Worm (Caenorhabditis elegans) whole organism, L1 larva: ENCODE data around the gene Y6E2A.4.

ENCODE experiments used
- C04F5.9 ChIP-seq: sonication (generic microtip); optimal IDR thresholded peaks from 2 replicates; lab custom pipeline; 2016; ENCODE audit warnings: missing genetic modification characterization, missing compliant biosample characterization
- C16A3.4 ChIP-seq: fragments of 150-350 bp; optimal IDR thresholded peaks from 2 replicates; lab custom pipeline; 2014; ENCODE audit warnings: missing biosample characterization, missing genetic modification characterization
- C34B4.2 ChIP-seq: sonication (generic microtip); optimal IDR thresholded peaks from 2 replicates; lab custom pipeline; 2017; ENCODE audit warnings: mild to moderate bottlenecking, missing genetic modification characterization, missing compliant biosample characterization
- F16B12.6 ChIP-seq: fragments of 150-350 bp; optimal IDR thresholded peaks from 2 replicates; lab custom pipeline; 2014; ENCODE audit warnings: missing biosample characterization, missing genetic modification characterization
- aly-2 ChIP-seq: fragments of 150-350 bp; optimal IDR thresholded peaks from 2 replicates; lab custom pipeline; 2014; ENCODE audit warnings: missing biosample characterization, missing genetic modification characterization
- ama-1 ChIP-seq: fragments of 150-350 bp; optimal IDR thresholded peaks from 2 replicates; lab custom pipeline; 2014
- blmp-1 ChIP-seq: fragments of 150-350 bp; optimal IDR thresholded peaks from 2 replicates; lab custom pipeline; 2014; ENCODE audit warnings: missing biosample characterization, missing genetic modification characterization
- ceh-63 ChIP-seq: fragments of 200-800 bp; sonication (Bioruptor generic); optimal IDR thresholded peaks from 2 replicates; lab custom pipeline; 2018; ENCODE audit warnings: mild to moderate bottlenecking, missing genetic modification characterization, missing compliant biosample characterization
- ceh-8 ChIP-seq: fragments of 200-800 bp; sonication (Bioruptor generic); optimal IDR thresholded peaks from 2 replicates; lab custom pipeline; 2018; ENCODE audit warnings: mild to moderate bottlenecking, missing genetic modification characterization, moderate library complexity, missing compliant biosample characterization
- ceh-82 ChIP-seq, 3 experiments: fragments of 150-350 bp in 1 of 3; sonication (generic microtip) in 2 of 3; optimal IDR thresholded peaks; 2 replicates each; lab custom pipeline; 2014 to 2017; ENCODE audit warnings: missing biosample characterization in 3 of 3, missing genetic modification characterization in 3 of 3
- ceh-90 ChIP-seq: sonication (generic microtip); optimal IDR thresholded peaks from 2 replicates; lab custom pipeline; 2016; ENCODE audit warnings: missing genetic modification characterization, missing compliant biosample characterization
- ces-1 ChIP-seq: fragments of 150-350 bp; optimal IDR thresholded peaks from 2 replicates; lab custom pipeline; 2014; ENCODE audit warnings: missing biosample characterization, missing genetic modification reagents, missing genetic modification characterization
- elt-2 ChIP-seq: sonication (generic microtip); optimal IDR thresholded peaks from 2 replicates; lab custom pipeline; 2016; ENCODE audit warnings: missing genetic modification characterization, mild to moderate bottlenecking, inconsistent platforms, missing compliant biosample characterization, missing genetic modification reagents
- elt-3 ChIP-seq, 6 experiments: fragments of 150-350 bp in 1 of 6; sonication (generic microtip); optimal IDR thresholded peaks; 2 replicates each; lab custom pipeline; 2017 to 2018; ENCODE audit warnings: missing biosample characterization in 6 of 6, missing genetic modification characterization in 6 of 6, inconsistent platforms in 1 of 6
- fkh-10 ChIP-seq: sonication (generic microtip); optimal IDR thresholded peaks from 2 replicates; lab custom pipeline; 2017; ENCODE audit warnings: missing biosample characterization, missing genetic modification reagents, missing genetic modification characterization
- fkh-4 ChIP-seq: sonication (generic microtip); optimal IDR thresholded peaks from 2 replicates; lab custom pipeline; 2016; ENCODE audit warnings: missing compliant biosample characterization, missing genetic modification characterization, borderline replicate concordance
- fkh-8 ChIP-seq: sonication (generic microtip); optimal IDR thresholded peaks from 2 replicates; lab custom pipeline; 2016; ENCODE audit warnings: mild to moderate bottlenecking, missing genetic modification characterization, missing compliant biosample characterization
- grh-1 ChIP-seq: fragments of 200-800 bp; sonication (Bioruptor generic); IDR thresholded peaks from 2 replicates; pipeline ENCODE4 v1.3.6; 2022; ENCODE audit warnings: missing genetic modification reagents, missing genetic modification characterization, missing compliant biosample characterization
- irx-1 ChIP-seq: sonication (generic microtip); optimal IDR thresholded peaks from 2 replicates; lab custom pipeline; 2016; ENCODE audit warnings: missing genetic modification characterization, missing compliant biosample characterization
- lin-13 ChIP-seq: fragments of 150-350 bp; optimal IDR thresholded peaks from 2 replicates; lab custom pipeline; 2014; ENCODE audit warnings: missing biosample characterization, missing genetic modification reagents, missing genetic modification characterization
- lin-14 ChIP-seq: fragments of 200-800 bp; sonication (Bioruptor generic); optimal IDR thresholded peaks from 2 replicates; lab custom pipeline; 2018; ENCODE audit warnings: mild to moderate bottlenecking, missing genetic modification characterization, moderate library complexity, missing compliant biosample characterization
- lin-35 ChIP-seq, 2 experiments: fragments of 150-350 bp; optimal IDR thresholded peaks; 2 replicates each; lab custom pipeline; 2014; ENCODE audit warnings: missing biosample characterization in 2 of 2, missing genetic modification characterization in 2 of 2, missing genetic modification reagents in 2 of 2
- lin-39 ChIP-seq: fragments of 150-350 bp; optimal IDR thresholded peaks from 2 replicates; lab custom pipeline; 2014; ENCODE audit warnings: missing biosample characterization, missing genetic modification reagents, missing genetic modification characterization
- lir-3 ChIP-seq: sonication (generic microtip); optimal IDR thresholded peaks from 2 replicates; lab custom pipeline; 2016; ENCODE audit warnings: mild to moderate bottlenecking, missing genetic modification characterization, moderate library complexity, missing compliant biosample characterization; ENCODE audit not compliant: poor library complexity
- lsy-2 ChIP-seq, 2 experiments: fragments of 150-350 bp; optimal IDR thresholded peaks; 2 replicates each; lab custom pipeline; 2014; ENCODE audit warnings: missing biosample characterization in 2 of 2, missing genetic modification characterization in 2 of 2
- mdl-1 ChIP-seq, 2 experiments: fragments of 150-350 bp; optimal IDR thresholded peaks; 2 replicates each; lab custom pipeline; 2014 to 2017; ENCODE audit warnings: missing biosample characterization in 2 of 2, missing genetic modification characterization in 2 of 2, inconsistent platforms in 1 of 2
- mef-2 ChIP-seq: fragments of 150-350 bp; optimal IDR thresholded peaks from 2 replicates; lab custom pipeline; 2014; ENCODE audit warnings: missing biosample characterization, missing genetic modification characterization
- mep-1 ChIP-seq: fragments of 150-350 bp; optimal IDR thresholded peaks from 2 replicates; lab custom pipeline; 2014; ENCODE audit warnings: missing biosample characterization, missing genetic modification characterization
- nhr-11 ChIP-seq: fragments of 150-350 bp; optimal IDR thresholded peaks from 2 replicates; lab custom pipeline; 2014; ENCODE audit warnings: missing biosample characterization, missing genetic modification characterization
- nhr-19 ChIP-seq: fragments of 200-800 bp; sonication (Bioruptor generic); conservative IDR thresholded peaks from 2 replicates; pipeline ENCODE4 v1.3.6; 2022; ENCODE audit warnings: missing genetic modification characterization, missing compliant biosample characterization
- nhr-20 ChIP-seq: sonication (generic microtip); optimal IDR thresholded peaks from 2 replicates; lab custom pipeline; 2016; ENCODE audit warnings: mild to moderate bottlenecking, missing genetic modification characterization, missing compliant biosample characterization
- nhr-237 ChIP-seq: fragments of 150-350 bp; optimal IDR thresholded peaks from 2 replicates; lab custom pipeline; 2014; ENCODE audit warnings: missing biosample characterization, missing genetic modification characterization
- nhr-28 ChIP-seq: fragments of 150-350 bp; optimal IDR thresholded peaks from 2 replicates; lab custom pipeline; 2014; ENCODE audit warnings: missing biosample characterization, missing genetic modification characterization
- nhr-47 ChIP-seq: sonication (generic microtip); optimal IDR thresholded peaks from 2 replicates; lab custom pipeline; 2016; ENCODE audit warnings: mild to moderate bottlenecking, missing genetic modification characterization, moderate library complexity, missing compliant biosample characterization
- nhr-71 ChIP-seq: sonication (generic microtip); optimal IDR thresholded peaks from 2 replicates; lab custom pipeline; 2016; ENCODE audit warnings: mild to moderate bottlenecking, missing genetic modification characterization, moderate library complexity, missing compliant biosample characterization
- nhr-76 ChIP-seq: sonication (generic microtip); optimal IDR thresholded peaks from 2 replicates; lab custom pipeline; 2017; ENCODE audit warnings: missing biosample characterization, missing genetic modification characterization
- nhr-84 ChIP-seq: sonication (generic microtip); optimal IDR thresholded peaks from 2 replicates; lab custom pipeline; 2017; ENCODE audit warnings: missing biosample characterization, missing genetic modification characterization
- nhr-90 ChIP-seq: sonication (generic microtip); optimal IDR thresholded peaks from 2 replicates; lab custom pipeline; 2016; ENCODE audit warnings: mild to moderate bottlenecking, missing genetic modification characterization, missing compliant biosample characterization; ENCODE audit not compliant: poor library complexity
- pqm-1 ChIP-seq: sonication (generic microtip); optimal IDR thresholded peaks from 3 replicates; lab custom pipeline; 2017; ENCODE audit warnings: missing biosample characterization, missing genetic modification characterization
- snu-23 ChIP-seq: sonication (generic microtip); optimal IDR thresholded peaks from 2 replicates; lab custom pipeline; 2016; ENCODE audit warnings: missing genetic modification characterization, missing compliant biosample characterization
- sox-4 ChIP-seq: sonication (generic microtip); optimal IDR thresholded peaks from 2 replicates; lab custom pipeline; 2016; ENCODE audit warnings: missing genetic modification characterization, missing compliant biosample characterization
- sptf-1 ChIP-seq: fragments of 150-350 bp; optimal IDR thresholded peaks from 2 replicates; lab custom pipeline; 2014; ENCODE audit warnings: missing biosample characterization, missing genetic modification characterization
- sup-37 ChIP-seq: fragments of 200-800 bp; sonication (Bioruptor generic); optimal IDR thresholded peaks from 2 replicates; lab custom pipeline; 2018; ENCODE audit warnings: mild to moderate bottlenecking, missing genetic modification characterization, missing compliant biosample characterization
- tbx-2 ChIP-seq: sonication (generic microtip); optimal IDR thresholded peaks from 2 replicates; lab custom pipeline; 2016; ENCODE audit warnings: missing genetic modification characterization, missing compliant biosample characterization
- unc-30 ChIP-seq: sonication (generic microtip); optimal IDR thresholded peaks from 2 replicates; lab custom pipeline; 2017; ENCODE audit warnings: missing biosample characterization, missing genetic modification characterization
- unc-62 ChIP-seq: fragments of 150-350 bp; optimal IDR thresholded peaks from 2 replicates; lab custom pipeline; 2014; ENCODE audit warnings: missing biosample characterization, missing genetic modification reagents, missing genetic modification characterization
- vab-15 ChIP-seq: sonication (generic microtip); optimal IDR thresholded peaks from 2 replicates; lab custom pipeline; 2017; ENCODE audit warnings: missing genotype, mild to moderate bottlenecking, missing genetic modification characterization, missing compliant biosample characterization
- zip-4 ChIP-seq: fragments of 200-800 bp; sonication (Bioruptor generic); optimal IDR thresholded peaks from 2 replicates; lab custom pipeline; 2018; ENCODE audit warnings: mild to moderate bottlenecking, missing genetic modification characterization, moderate library complexity, missing compliant biosample characterization
- ztf-11 ChIP-seq, 2 experiments: sonication (generic microtip); optimal IDR thresholded peaks; 2 replicates each; lab custom pipeline; 2016 to 2017; ENCODE audit warnings: missing genetic modification characterization in 2 of 2, missing biosample characterization in 1 of 2, missing compliant biosample characterization in 1 of 2

Y6E2A.4 gene

DNA sequence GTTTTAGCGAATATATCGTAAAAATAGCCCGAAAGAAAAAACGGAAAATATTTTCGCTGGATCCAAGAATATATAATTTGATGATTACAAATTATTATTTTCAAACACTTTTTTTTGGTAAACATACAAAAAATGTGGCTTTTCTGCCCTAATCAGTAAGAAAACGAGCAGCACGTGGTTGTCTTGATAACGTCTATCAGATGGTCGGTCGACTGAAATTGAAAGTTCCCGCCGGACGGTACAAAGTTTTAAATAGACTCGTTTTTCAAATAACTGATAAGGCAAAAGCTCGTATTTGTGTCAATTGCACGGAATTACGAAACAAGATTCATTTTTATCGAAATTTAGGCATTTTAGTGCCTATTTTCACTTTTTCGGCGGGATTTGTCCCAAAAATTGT lies 49.9 kb downstream of the Y6E2A.4 start:
- peak; percentile 98 for TF ChIP-seq elt-2 (tag; lab: Kevin White, UChicago)
- peak in 1 of 2 experiments; percentile 61 for TF ChIP-seq mdl-1 (tag; optimal IDR thresholded peaks at IDR 0.05; lab: Kevin White, UChicago)
- TF ChIP-seq irx-1: no peak
- TF ChIP-seq nhr-90 (tag; lab: Kevin White, UChicago): peak; percentile 63
- peak; percentile 62 for TF ChIP-seq nhr-20 (tag; lab: Kevin White, UChicago)
- TF ChIP-seq unc-62 (GFP tag; lab: Kevin White, UChicago): no peak
- TF ChIP-seq blmp-1 (tag; lab: Kevin White, UChicago): peak; percentile 46
- peak in 1 of 2 experiments; percentile 58 for TF ChIP-seq lin-35 (GFP tag; optimal IDR thresholded peaks at IDR 0.05; lab: Kevin White, UChicago)
- TF ChIP-seq nhr-19: no peak
- peak; percentile 13 for TF ChIP-seq pqm-1 (tag; lab: Kevin White, UChicago)

DNA sequence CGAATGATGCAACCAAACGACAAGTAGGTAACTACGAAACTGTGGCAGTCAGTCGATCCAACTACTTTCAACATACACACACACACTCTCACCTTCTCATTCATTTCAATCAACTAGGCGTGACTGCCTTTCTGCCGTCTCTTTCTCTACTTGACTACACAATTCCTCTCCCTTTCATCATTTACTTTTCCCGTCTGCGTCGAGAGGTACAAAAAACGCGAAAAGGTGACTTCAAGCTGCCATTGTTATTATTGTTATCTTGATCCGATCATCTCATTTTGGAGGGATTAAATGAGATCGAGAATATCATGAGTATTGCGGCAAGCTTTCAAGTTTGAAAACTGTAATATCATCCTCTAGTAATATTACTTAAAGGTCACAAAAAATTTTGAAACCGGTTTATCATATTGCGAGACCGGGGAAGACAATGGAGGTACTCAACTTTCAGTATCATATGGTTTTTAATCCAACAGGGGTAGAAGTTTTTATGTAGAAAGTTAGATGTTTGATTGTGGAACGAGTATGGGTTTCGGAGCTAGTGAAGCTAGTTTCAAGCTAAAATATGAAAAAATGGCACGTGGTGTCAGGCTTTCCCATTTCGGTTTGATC lies 52.4 kb downstream of the Y6E2A.4 start:
- TF ChIP-seq nhr-76 (tag; lab: Kevin White, UChicago) (no peak), ama-1 (no peak), sup-37 (GFP tag; lab: Kevin White, UChicago) (no peak), mef-2 (tag; lab: Kevin White, UChicago) (no peak), tbx-2 (tag; lab: Kevin White, UChicago) (peak; percentile 20), lin-35 (GFP tag; optimal IDR thresholded peaks at IDR 0.05; lab: Kevin White, UChicago) (peak; percentile 7 to 58), irx-1 (no peak), lin-14 (GFP tag; lab: Kevin White, UChicago) (peak; percentile 83), lin-39 (no peak), nhr-28 (tag; lab: Kevin White, UChicago) (no peak), mep-1 (tag; lab: Kevin White, UChicago) (peak; percentile 59), sptf-1 (tag; lab: Kevin White, UChicago) (no peak), ces-1 (no peak), nhr-71 (tag; lab: Kevin White, UChicago) (peak; percentile 67), unc-30 (tag; lab: Kevin White, UChicago) (no peak), fkh-8 (tag; lab: Kevin White, UChicago) (no peak), nhr-84 (tag; lab: Kevin White, UChicago) (no peak), ceh-90 (no peak), nhr-90 (tag; lab: Kevin White, UChicago) (no peak), nhr-47 (tag; lab: Kevin White, UChicago) (no peak), mdl-1 (tag; optimal IDR thresholded peaks at IDR 0.05; lab: Kevin White, UChicago) (peak in 1 of 2 experiments; percentile 62), ceh-82 (tag; optimal IDR thresholded peaks at IDR 0.05; lab: Kevin White, UChicago) (peak in 1 of 3 experiments; percentile 24), aly-2 (tag; lab: Kevin White, UChicago) (no peak), vab-15 (no peak), blmp-1 (tag; lab: Kevin White, UChicago) (peak; percentile 95), ztf-11 (tag; optimal IDR thresholded peaks at IDR 0.05; lab: Kevin White, UChicago) (no peak), lsy-2 (tag; optimal IDR thresholded peaks at IDR 0.05; lab: Kevin White, UChicago) (peak; percentile 55 to 71), lin-13 (GFP tag; lab: Kevin White, UChicago) (no peak), grh-1 (GFP tag; lab: Robert Waterston, UW) (peak; percentile 72), nhr-237 (tag; lab: Kevin White, UChicago) (no peak), C04F5.9 (no peak), pqm-1 (tag; lab: Kevin White, UChicago) (no peak), F16B12.6 (tag; lab: Kevin White, UChicago) (no peak), C34B4.2 (no peak), C16A3.4 (tag; lab: Kevin White, UChicago) (peak; percentile 47), unc-62 (GFP tag; lab: Kevin White, UChicago) (no peak), fkh-4 (tag; lab: Kevin White, UChicago) (no peak), ceh-8 (GFP tag; lab: Kevin White, UChicago) (no peak), fkh-10 (no peak), nhr-20 (tag; lab: Kevin White, UChicago) (peak; percentile 81), snu-23 (GFP tag; lab: Kevin White, UChicago) (peak; percentile 62), nhr-19 (no peak), elt-3 (tag; optimal IDR thresholded peaks at IDR 0.05; lab: Kevin White, UChicago) (peak in 3 of 6 experiments; percentile 41 to 63 (median 59)), zip-4 (no peak), lir-3 (no peak), ceh-63 (GFP tag; lab: Kevin White, UChicago) (no peak), sox-4 (no peak), nhr-11 (tag; lab: Kevin White, UChicago) (no peak)
